Fruit fly (Drosophila melanogaster) Kc167 (cell line): ENCODE measurements around the gene lmd.

ENCODE experiments used
- insv ChIP-seq: fragments of >200 bp; optimal IDR thresholded peaks from 3 replicates; lab custom pipeline; 2018; ENCODE audit warnings: missing external identifiers
- psq ChIP-seq: fragments of >200 bp; optimal IDR thresholded peaks from 2 replicates; lab custom pipeline; 2017; ENCODE audit warnings: missing external identifiers

DNA sequence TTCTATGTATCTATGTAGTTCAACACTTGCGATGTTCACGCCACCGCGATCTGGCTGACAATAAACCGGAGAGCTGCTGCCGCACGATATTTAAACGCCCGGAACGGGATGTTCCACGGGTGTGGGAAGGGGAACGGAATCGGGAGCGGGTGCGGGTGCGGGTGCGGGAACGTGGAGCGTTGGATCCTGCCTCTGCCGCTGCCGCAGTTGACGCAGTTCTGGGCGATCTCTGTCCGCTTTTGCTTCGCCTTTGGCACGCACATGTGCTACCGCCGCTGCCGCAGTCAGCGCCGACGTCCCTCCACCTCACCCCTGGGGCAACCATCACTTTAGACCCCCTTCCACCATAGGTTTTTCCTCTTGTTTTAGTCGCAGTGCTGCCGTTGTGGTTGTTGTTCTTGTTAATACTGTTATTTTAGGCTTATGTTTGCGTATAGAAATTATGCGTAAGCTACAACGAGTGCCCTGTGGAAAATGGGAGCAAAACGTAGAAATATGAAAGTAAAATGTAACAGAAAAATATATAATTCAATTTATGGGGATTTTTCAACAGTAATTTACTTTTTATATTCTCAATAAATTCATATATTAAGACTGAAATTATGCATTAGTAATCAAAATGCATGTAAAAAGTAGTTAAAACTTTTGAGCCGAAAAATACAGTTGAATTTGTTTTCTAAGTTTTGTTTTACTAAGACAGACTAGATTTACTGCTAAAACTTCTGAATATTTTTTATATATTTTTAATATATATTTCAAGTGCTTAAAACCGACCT, at the start of gene lmd:
- TF ChIP-seq psq (no peak), insv (lab: Kevin White, UChicago) (no peak)
